Fruit fly (Drosophila melanogaster): ENCODE data around the gene CG3942.

Gene CG3942

DNA sequence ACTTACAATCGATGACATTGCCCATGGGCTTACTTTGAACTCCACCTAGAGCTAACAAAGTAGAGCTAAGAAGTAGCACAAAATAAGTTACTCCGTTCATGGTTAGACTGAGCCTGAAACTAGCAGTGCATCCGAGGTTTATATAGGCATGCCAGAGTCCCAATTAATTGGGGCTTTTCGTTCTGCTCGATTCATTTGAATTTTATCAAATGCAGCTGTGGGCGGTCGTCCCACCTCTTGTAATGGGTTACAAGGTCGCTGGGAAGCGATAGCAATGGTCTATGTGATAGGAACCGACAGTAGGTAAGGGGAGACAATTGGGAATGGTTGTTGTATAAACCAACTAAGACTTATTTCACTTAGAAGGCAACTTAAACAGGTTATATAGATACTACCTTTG, 27.7 kb upstream of the CG3942 start, which contains the start of gene CG12256:
Gene CG12256 (minus strand): TSS at position 101 of the 400 bp plus-strand sequence.
- TF ChIP-seq CG8924 (tag; optimal IDR thresholded peaks at IDR 0.05) = no peak
- TF ChIP-seq nmo (GFP tag; optimal IDR thresholded peaks at IDR 0.05) = no peak
- TF ChIP-seq slbo (GFP tag; IDR thresholded peaks at IDR 0.05) = no peak
- no peak for TF ChIP-seq CG1602 (GFP tag; optimal IDR thresholded peaks at IDR 0.05)
- no peak for TF ChIP-seq toy (GFP tag; IDR thresholded peaks at IDR 0.05)
- TF ChIP-seq CG14710 (tag; optimal IDR thresholded peaks at IDR 0.05) = no peak
- TF ChIP-seq CG15011 (GFP tag; optimal IDR thresholded peaks at IDR 0.05) = no peak
- no peak for TF ChIP-seq az2 (GFP tag; optimal IDR thresholded peaks at IDR 0.05)
- no peak for TF ChIP-seq CG31388 (GFP tag; optimal IDR thresholded peaks at IDR 0.05)
- TF ChIP-seq slp2 (GFP tag; optimal IDR thresholded peaks at IDR 0.05) = no peak
- no peak for TF ChIP-seq CG34422 (GFP tag; IDR thresholded peaks at IDR 0.05)
- TF ChIP-seq caup (GFP tag; optimal IDR thresholded peaks at IDR 0.05; ENCODE audit: severe bottlenecking) = no peak
- no peak for TF ChIP-seq CG10209 (GFP tag; optimal IDR thresholded peaks at IDR 0.05)
- TF ChIP-seq sens (GFP tag) = no peak
- no peak for TF ChIP-seq sug (tag; optimal IDR thresholded peaks at IDR 0.05)
- TF ChIP-seq Atf3 (GFP tag; optimal IDR thresholded peaks at IDR 0.05) = no peak
- TF ChIP-seq CG15696 (tag; optimal IDR thresholded peaks at IDR 0.05) = no peak

DNA sequence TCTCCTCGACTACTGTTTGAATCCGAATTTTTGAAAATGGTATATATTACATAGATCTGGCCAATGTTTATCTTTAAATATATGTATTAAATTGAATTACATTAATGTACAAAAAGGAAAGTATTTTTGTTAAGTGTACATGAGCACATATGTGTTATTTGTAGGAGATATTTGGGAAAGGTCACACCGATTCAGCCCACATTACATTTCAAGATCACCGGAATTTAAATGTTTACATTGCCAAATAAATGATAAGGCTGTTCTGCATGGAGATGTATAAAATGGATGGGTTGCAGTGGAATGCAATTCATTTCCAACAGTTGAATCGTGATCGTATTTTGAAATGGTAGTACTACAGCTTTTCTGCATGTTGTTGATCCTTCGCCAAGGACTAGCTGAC, 24.9 kb upstream of the CG3942 start, which contains the start of gene CG3916:
Gene CG3916 (plus strand): TSS at position 301 of the 400 bp plus-strand sequence.
- TF ChIP-seq CG9876 (GFP tag; optimal IDR thresholded peaks at IDR 0.05) (no peak), CG17361 (GFP tag; IDR thresholded peaks at IDR 0.05) (no peak), CG6254 (GFP tag; optimal IDR thresholded peaks at IDR 0.05) (no peak), Mrtf (GFP tag; IDR thresholded peaks at IDR 0.05) (no peak), yki (optimal IDR thresholded peaks at IDR 0.05) (no peak), trem (tag; optimal IDR thresholded peaks at IDR 0.05) (no peak), CG11093 (GFP tag; IDR thresholded peaks at IDR 0.05) (no peak), CG4328 (GFP tag; optimal IDR thresholded peaks at IDR 0.05) (no peak), Chrac-16 (GFP tag; optimal IDR thresholded peaks at IDR 0.05) (no peak), CG16863 (GFP tag; optimal IDR thresholded peaks at IDR 0.05) (no peak), E2f1 (GFP tag; IDR thresholded peaks at IDR 0.05) (no peak), CG15514 (GFP tag; optimal IDR thresholded peaks at IDR 0.05) (no peak)

DNA sequence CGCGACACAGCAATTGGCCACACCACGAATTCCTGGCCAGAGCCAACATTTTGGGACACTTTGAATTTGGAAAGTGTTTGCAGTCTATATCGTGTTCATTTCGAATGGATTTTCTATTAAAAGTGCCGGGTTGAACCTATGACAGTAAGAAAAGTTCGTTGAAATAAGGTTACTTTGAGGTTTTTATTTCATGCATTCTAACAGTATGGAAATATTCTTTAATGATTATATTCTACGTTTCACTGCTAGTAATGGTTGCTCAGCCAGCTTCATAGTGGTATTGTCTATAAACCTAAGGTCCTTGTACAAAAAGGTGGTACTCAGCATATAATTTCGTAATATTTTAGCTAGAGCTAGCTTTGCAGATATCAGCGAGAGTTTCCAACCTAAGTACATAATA, 21.4 kb upstream of the CG3942 start, which contains the start of gene Pglym87:
Gene Pglym87 (minus strand): TSS at position 101 of the 400 bp plus-strand sequence.
- TF ChIP-seq Adf1 (GFP tag; IDR thresholded peaks at IDR 0.05) (no peak), row (GFP tag; IDR thresholded peaks at IDR 0.05) (no peak), CG42726 (GFP tag; IDR thresholded peaks at IDR 0.05; ENCODE audit: partially characterized antibody) (no peak), CG31224 (GFP tag; IDR thresholded peaks at IDR 0.05) (no peak), Hmr (GFP tag; optimal IDR thresholded peaks at IDR 0.05) (no peak), pum (GFP tag; optimal IDR thresholded peaks at IDR 0.05) (no peak), Dfd (GFP tag; optimal IDR thresholded peaks at IDR 0.05) (no peak), dati (GFP tag; IDR thresholded peaks at IDR 0.05) (no peak), CG2712 (tag; optimal IDR thresholded peaks at IDR 0.05) (no peak), phol (tag; optimal IDR thresholded peaks at IDR 0.05) (no peak), CG13424 (tag; optimal IDR thresholded peaks at IDR 0.05) (no peak), CG12942 (GFP tag; optimal IDR thresholded peaks at IDR 0.05) (no peak), ken (GFP tag; IDR thresholded peaks at IDR 0.05) (no peak), run (tag; optimal IDR thresholded peaks at IDR 0.05) (no peak), CG5180 (GFP tag; optimal IDR thresholded peaks at IDR 0.05) (no peak), CG1602 (GFP tag; optimal IDR thresholded peaks at IDR 0.05) (no peak)

Data from whole organism, embryonic.